Worm (Caenorhabditis elegans) whole organism, L3 larva: Measurements from ENCODE around the gene clec-133.

ENCODE experiments used
- elt-1 ChIP-seq: fragments of 150-350 bp; optimal IDR thresholded peaks from 2 replicates; lab custom pipeline; 2014; ENCODE audit warnings: missing biosample characterization, missing genetic modification characterization
- mml-1 ChIP-seq: fragments of 150-350 bp; sonication (generic microtip); optimal IDR thresholded peaks from 3 replicates; lab custom pipeline; 2014; ENCODE audit warnings: missing biosample characterization, missing genetic modification characterization
- nhr-237 ChIP-seq: fragments of 150-350 bp; optimal IDR thresholded peaks from 2 replicates; lab custom pipeline; 2014; ENCODE audit warnings: missing biosample characterization, missing genetic modification characterization
- pha-4 ChIP-seq: fragments of 150-350 bp; optimal IDR thresholded peaks from 2 replicates; lab custom pipeline; 2014; ENCODE audit warnings: missing biosample characterization, missing genetic modification reagents, missing genetic modification characterization

The clec-133 gene

DNA sequence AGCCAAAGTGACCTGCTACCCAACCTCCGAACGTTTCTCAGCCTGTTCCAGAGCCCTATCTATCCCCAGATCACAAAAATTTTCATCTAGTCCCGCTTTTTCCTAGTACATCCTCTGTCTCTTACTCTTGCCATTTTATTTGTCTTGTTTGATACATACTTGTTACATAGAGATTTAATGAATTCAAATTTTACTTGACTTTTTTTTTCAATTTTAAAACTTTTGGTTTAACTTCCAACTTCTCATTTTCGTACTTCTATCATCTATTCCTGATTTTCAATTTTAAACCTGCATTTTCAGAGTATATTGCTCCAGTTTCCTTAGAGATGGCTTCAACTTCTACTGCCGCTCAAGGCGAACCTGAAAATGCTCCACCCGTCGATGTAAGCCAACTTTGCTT, 48.7 kb downstream of the clec-133 start, which contains the start of gene M151.3:
Gene M151.3 (plus strand): TSS at position 301 of the 400 bp plus-strand sequence.
- TF ChIP-seq elt-1 (tag; lab: Kevin White, UChicago) (no peak), mml-1 (tag; lab: Kevin White, UChicago) (no peak), pha-4 (tag; lab: Kevin White, UChicago) (no peak), nhr-237 (tag; lab: Kevin White, UChicago) (no peak)
- TF ChIP-seq, all 47 proteins: peak for 0
